Worm (Caenorhabditis elegans) whole organism, early embryonic: ENCODE measurements around the gene F14F8.14.

Experiments used
- B0310.2 ChIP-seq: sonication (generic microtip); optimal IDR thresholded peaks from 2 replicates; lab custom pipeline; 2016; ENCODE audit warnings: mild to moderate bottlenecking, missing genetic modification characterization, missing compliant biosample characterization
- F13C5.2 ChIP-seq: sonication (generic microtip); optimal IDR thresholded peaks from 2 replicates; lab custom pipeline; 2017; ENCODE audit warnings: mild to moderate bottlenecking, missing genetic modification characterization, inconsistent platforms, missing compliant biosample characterization
- aly-1 ChIP-seq: sonication (generic microtip); optimal IDR thresholded peaks from 2 replicates; lab custom pipeline; 2016; ENCODE audit warnings: missing genetic modification characterization, missing compliant biosample characterization
- ama-1 ChIP-seq: fragments of 150-350 bp; optimal IDR thresholded peaks from 2 replicates; lab custom pipeline; 2014
- ceh-13 ChIP-seq: fragments of 200-800 bp; sonication (Bioruptor generic); optimal IDR thresholded peaks from 2 replicates; lab custom pipeline; 2018; ENCODE audit warnings: mild to moderate bottlenecking, missing genetic modification characterization, missing compliant biosample characterization
- ceh-36 ChIP-seq: sonication (generic microtip); optimal IDR thresholded peaks from 2 replicates; lab custom pipeline; 2016; ENCODE audit warnings: missing genetic modification characterization, inconsistent platforms, missing compliant biosample characterization
- ets-7 ChIP-seq: sonication (generic microtip); optimal IDR thresholded peaks from 2 replicates; lab custom pipeline; 2016; ENCODE audit warnings: missing genotype, missing genetic modification characterization, missing compliant biosample characterization
- flt-1 ChIP-seq: fragments of 200-800 bp; sonication (Bioruptor generic); IDR thresholded peaks from 2 replicates; pipeline ENCODE4 v1.3.6; 2022; ENCODE audit warnings: missing genetic modification characterization, missing compliant biosample characterization
- hmbx-1 ChIP-seq: sonication (generic microtip); optimal IDR thresholded peaks from 2 replicates; lab custom pipeline; 2016; ENCODE audit warnings: mild to moderate bottlenecking, missing genetic modification characterization, missing compliant biosample characterization
- hmg-4 ChIP-seq: fragments of 200-800 bp; sonication (Bioruptor generic); optimal IDR thresholded peaks from 2 replicates; lab custom pipeline; 2018; ENCODE audit warnings: mild to moderate bottlenecking, missing genetic modification characterization, missing compliant biosample characterization
- hnd-1 ChIP-seq: sonication (generic microtip); optimal IDR thresholded peaks from 2 replicates; lab custom pipeline; 2016; ENCODE audit warnings: missing genetic modification characterization, missing compliant biosample characterization
- pes-1 ChIP-seq: fragments of 200-800 bp; sonication (Bioruptor generic); IDR thresholded peaks from 2 replicates; pipeline ENCODE4 v1.3.6; 2022; ENCODE audit warnings: missing genetic modification reagents, missing genetic modification characterization, missing compliant biosample characterization
- scrt-1 ChIP-seq: fragments of 200-800 bp; sonication (Bioruptor generic); IDR thresholded peaks from 2 replicates; pipeline ENCODE4 v1.3.6; 2022; ENCODE audit warnings: missing genetic modification characterization, missing compliant biosample characterization
- sea-1 ChIP-seq: fragments of 200-800 bp; sonication (Bioruptor generic); conservative IDR thresholded peaks from 2 replicates; pipeline ENCODE4 v1.3.6; 2022; ENCODE audit warnings: missing genetic modification characterization, missing compliant biosample characterization
- tbx-11 ChIP-seq: fragments of 200-800 bp; sonication (Bioruptor generic); IDR thresholded peaks from 2 replicates; pipeline ENCODE4 v1.3.6; 2022; ENCODE audit warnings: missing genetic modification characterization, missing compliant biosample characterization
- tbx-37 ChIP-seq: fragments of 200-800 bp; sonication (Bioruptor generic); conservative IDR thresholded peaks from 2 replicates; pipeline ENCODE4 v1.3.6; 2022; ENCODE audit warnings: missing genetic modification reagents, missing genetic modification characterization, missing compliant biosample characterization
- tra-4 ChIP-seq: sonication (generic microtip); optimal IDR thresholded peaks from 2 replicates; lab custom pipeline; 2017; ENCODE audit warnings: missing genetic modification characterization, missing compliant biosample characterization

Gene F14F8.14

ce11 chrV:16629600-16629999 lies 36.9 kb downstream of the F14F8.14 start, which contains the start of gene srd-21:
Gene srd-21 (plus strand): TSS chrV:16629900.
- TF ChIP-seq tbx-37 (GFP tag; lab: Robert Waterston, UW) (no peak), F13C5.2 (tag; lab: Kevin White, UChicago) (no peak), scrt-1 (no peak), pes-1 (GFP tag; lab: Robert Waterston, UW) (no peak), hmg-4 (GFP tag; lab: Kevin White, UChicago) (no peak), hnd-1 (tag; lab: Kevin White, UChicago) (no peak), tra-4 (tag; lab: Kevin White, UChicago) (no peak), aly-1 (tag; lab: Kevin White, UChicago) (no peak), ceh-36 (tag; lab: Kevin White, UChicago) (no peak)

DNA sequence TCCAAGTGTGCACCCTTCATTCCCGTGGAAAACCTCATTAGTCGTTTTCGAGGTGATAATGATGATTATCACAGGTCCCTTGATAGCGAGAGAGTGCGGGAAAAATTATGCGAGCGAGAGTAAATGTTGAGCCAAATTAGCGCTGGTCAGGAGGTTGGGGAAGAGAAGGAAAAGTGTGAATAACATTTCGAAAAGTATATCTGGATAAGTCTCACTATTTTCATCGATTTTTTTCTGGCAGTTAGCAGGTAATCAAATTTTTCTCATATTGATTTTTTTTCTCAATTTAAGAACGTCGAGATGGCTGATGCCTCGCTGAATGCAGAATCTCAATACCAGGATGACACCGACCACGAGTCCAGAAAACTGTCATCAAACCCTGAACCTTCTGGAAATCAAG lies 37.6 kb downstream of the F14F8.14 start, which contains the start of gene W06G6.2:
Gene W06G6.2 (plus strand): TSS at position 301 of the 400 bp plus-strand sequence.
- TF ChIP-seq ceh-13 (GFP tag; lab: Kevin White, UChicago) = no peak
- TF ChIP-seq tbx-37 (GFP tag; lab: Robert Waterston, UW) = no peak
- TF ChIP-seq tbx-11 (GFP tag; lab: Robert Waterston, UW) = no peak
- TF ChIP-seq aly-1 (tag; lab: Kevin White, UChicago) = no peak
- TF ChIP-seq ama-1 (lab: Kevin White, UChicago) = no peak
- no peak for TF ChIP-seq B0310.2
- TF ChIP-seq scrt-1 = no peak
- no peak for TF ChIP-seq tra-4 (tag; lab: Kevin White, UChicago)
- no peak for TF ChIP-seq flt-1
- TF ChIP-seq ets-7 = no peak
- TF ChIP-seq hmbx-1 = no peak

DNA sequence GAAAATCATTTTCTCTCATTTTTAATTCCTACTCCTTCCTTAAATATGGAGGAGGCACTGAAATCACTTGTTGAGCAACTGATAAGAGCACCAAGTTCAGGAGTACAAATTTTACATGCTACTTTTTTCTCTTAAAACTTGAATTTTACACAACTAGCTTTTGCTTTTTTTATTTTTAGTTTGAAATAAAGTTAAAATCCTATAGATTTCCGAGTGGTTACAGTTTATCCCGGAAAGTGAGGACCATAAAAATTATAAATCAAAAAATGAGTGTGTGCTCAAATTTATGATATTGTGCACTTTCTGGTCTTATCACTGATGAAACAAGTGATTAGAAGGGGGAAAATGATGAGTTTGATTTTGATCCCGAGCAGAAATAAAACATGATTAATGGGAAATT lies 38.6 kb downstream of the F14F8.14 start, which contains the start of gene oac-53:
Gene oac-53 (minus strand): TSS at position 9 of the 400 bp plus-strand sequence.
- no peak for TF ChIP-seq tbx-11 (GFP tag; lab: Robert Waterston, UW)
- no peak for TF ChIP-seq flt-1
- TF ChIP-seq hnd-1 (tag; lab: Kevin White, UChicago) = no peak
- no peak for TF ChIP-seq scrt-1
- no peak for TF ChIP-seq pes-1 (GFP tag; lab: Robert Waterston, UW)
- no peak for TF ChIP-seq ceh-13 (GFP tag; lab: Kevin White, UChicago)
- no peak for TF ChIP-seq B0310.2
- TF ChIP-seq F13C5.2 (tag; lab: Kevin White, UChicago) = no peak
- TF ChIP-seq sea-1 (GFP tag; lab: Robert Waterston, UW) = no peak
- no peak for TF ChIP-seq aly-1 (tag; lab: Kevin White, UChicago)
- TF ChIP-seq ets-7 = no peak
- TF ChIP-seq hmbx-1 = no peak
- TF ChIP-seq tra-4 (tag; lab: Kevin White, UChicago) = no peak

DNA sequence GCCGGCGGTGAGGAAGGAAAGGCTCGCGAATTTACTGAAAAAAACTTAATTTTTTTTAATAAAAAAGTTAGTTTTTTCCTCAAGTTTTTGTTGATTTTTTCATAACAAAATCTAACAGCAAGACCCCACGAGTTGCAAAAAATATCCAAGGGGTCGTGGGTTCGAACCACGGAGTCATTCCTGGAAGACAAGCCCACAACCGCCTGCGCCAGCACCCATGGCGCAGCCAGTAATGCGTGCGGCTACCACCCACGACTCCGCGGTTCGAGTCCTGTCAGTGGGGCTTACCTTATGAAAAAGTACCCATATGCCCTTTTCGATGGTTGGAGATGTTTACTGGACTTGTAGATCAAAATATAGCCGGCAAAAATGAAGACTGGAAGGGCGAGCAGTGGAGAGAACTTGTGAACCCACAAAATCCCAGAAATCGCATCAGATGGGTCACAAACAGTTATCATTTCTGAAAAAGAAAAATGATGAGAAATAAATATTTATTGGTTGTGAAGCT lies 43.7 kb downstream of the F14F8.14 start, which contains the start of gene Y70C5A.2:
Gene Y70C5A.2 (minus strand): TSS at position 458 of the 508 bp plus-strand sequence.
- TF ChIP-seq hmg-4 (GFP tag; lab: Kevin White, UChicago) = no peak

ce11 chrV:16621894-16622293 lies 44.7 kb downstream of the F14F8.14 start:
- TF ChIP-seq B0310.2 (peak; percentile 8), ets-7 (no peak), sea-1 (GFP tag; lab: Robert Waterston, UW) (peak; percentile 65; the same call in 1 of the 2 replicates), tbx-37 (GFP tag; lab: Robert Waterston, UW) (peak; percentile 56), ceh-13 (GFP tag; lab: Kevin White, UChicago) (peak; percentile 51), pes-1 (GFP tag; lab: Robert Waterston, UW) (peak; percentile 84), flt-1 (peak; percentile 79), scrt-1 (0 out of 2 replicates have a peak, but pooled peaks have one; percentile 58), tbx-11 (GFP tag; lab: Robert Waterston, UW) (peak; percentile 75), ceh-36 (tag; lab: Kevin White, UChicago) (peak; percentile 75), hmg-4 (GFP tag; lab: Kevin White, UChicago) (no peak), aly-1 (tag; lab: Kevin White, UChicago) (peak; percentile 20), tra-4 (tag; lab: Kevin White, UChicago) (no peak), F13C5.2 (tag; lab: Kevin White, UChicago) (peak; percentile 35), hnd-1 (tag; lab: Kevin White, UChicago) (no peak), hmbx-1 (no peak), ama-1 (lab: Kevin White, UChicago) (no peak)

DNA sequence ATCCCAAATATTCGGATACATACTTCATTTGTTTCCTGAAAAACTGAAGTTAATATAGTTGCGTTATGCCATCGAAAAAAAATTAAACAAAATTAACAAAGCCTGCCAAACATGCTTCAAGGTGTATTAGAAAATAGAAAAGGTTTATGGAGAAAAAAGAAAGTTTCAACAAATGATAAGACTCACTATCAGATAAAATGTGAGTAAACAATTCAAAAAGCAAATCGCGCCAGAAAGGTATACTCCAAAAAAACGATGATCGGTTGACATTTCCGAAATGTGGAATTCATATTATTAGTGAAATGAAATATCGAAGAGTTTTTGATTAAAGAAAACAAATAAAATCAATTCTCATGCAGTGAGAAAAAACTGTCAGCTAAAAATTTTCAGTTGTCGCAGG lies 45.7 kb downstream of the F14F8.14 start, which contains the start of gene Y70C5A.3:
Gene Y70C5A.3 (minus strand): TSS at position 50 of the 400 bp plus-strand sequence.
- no peak for TF ChIP-seq ama-1 (lab: Kevin White, UChicago)
- TF ChIP-seq aly-1 (tag; lab: Kevin White, UChicago) = no peak
- no peak for TF ChIP-seq B0310.2
- no peak for TF ChIP-seq tra-4 (tag; lab: Kevin White, UChicago)
- TF ChIP-seq hmg-4 (GFP tag; lab: Kevin White, UChicago) = no peak
- no peak for TF ChIP-seq hnd-1 (tag; lab: Kevin White, UChicago)
- no peak for TF ChIP-seq tbx-11 (GFP tag; lab: Robert Waterston, UW)
- TF ChIP-seq ceh-36 (tag; lab: Kevin White, UChicago) = no peak
- TF ChIP-seq pes-1 (GFP tag; lab: Robert Waterston, UW) = no peak
- TF ChIP-seq ets-7 = no peak
- TF ChIP-seq ceh-13 (GFP tag; lab: Kevin White, UChicago) = no peak
- no peak for TF ChIP-seq sea-1 (GFP tag; lab: Robert Waterston, UW)
- TF ChIP-seq scrt-1 = no peak
- no peak for TF ChIP-seq F13C5.2 (tag; lab: Kevin White, UChicago)

DNA sequence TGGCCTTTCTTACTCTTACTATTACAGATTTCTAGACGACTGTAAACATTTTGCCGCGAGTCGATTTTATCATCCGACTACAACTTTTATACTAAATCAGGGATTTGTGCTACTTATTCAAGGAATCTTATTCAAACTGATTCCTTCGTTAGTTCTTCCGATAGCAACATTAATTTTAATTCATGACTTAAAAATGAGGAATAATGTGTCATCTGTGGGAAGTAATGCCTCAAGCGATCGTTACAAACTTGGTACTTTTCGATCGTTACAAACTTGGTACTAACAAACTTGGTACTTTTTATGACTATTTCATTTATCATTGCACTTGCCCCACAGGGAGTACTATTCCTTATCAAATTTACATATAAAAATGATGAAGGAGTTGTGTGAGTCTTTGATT lies 49.1 kb downstream of the F14F8.14 start, which contains the start of gene Y70C5A.4:
Gene Y70C5A.4 (plus strand): TSS at position 301 of the 400 bp plus-strand sequence.
- no peak for TF ChIP-seq tra-4 (tag; lab: Kevin White, UChicago)
- no peak for TF ChIP-seq ceh-36 (tag; lab: Kevin White, UChicago)
- no peak for TF ChIP-seq hmg-4 (GFP tag; lab: Kevin White, UChicago)
- no peak for TF ChIP-seq ceh-13 (GFP tag; lab: Kevin White, UChicago)
- TF ChIP-seq scrt-1 = no peak
- TF ChIP-seq hmbx-1 = no peak
- no peak for TF ChIP-seq sea-1 (GFP tag; lab: Robert Waterston, UW)
- no peak for TF ChIP-seq ama-1 (lab: Kevin White, UChicago)
- TF ChIP-seq pes-1 (GFP tag; lab: Robert Waterston, UW) = no peak
